Worm (Caenorhabditis elegans) whole organism, L3 larva: ENCODE measurements around the gene ZC204.13.

ENCODE experiments used
- R02D3.7 ChIP-seq: fragments of 150-350 bp; optimal IDR thresholded peaks from 2 replicates; lab custom pipeline; 2014; ENCODE audit warnings: missing biosample characterization, missing genetic modification characterization
- aly-2 ChIP-seq: fragments of 150-350 bp; optimal IDR thresholded peaks from 2 replicates; lab custom pipeline; 2014; ENCODE audit warnings: missing biosample characterization, missing genetic modification characterization
- ama-1 ChIP-seq: fragments of 150-350 bp; optimal IDR thresholded peaks from 2 replicates; lab custom pipeline; 2018
- ceh-16 ChIP-seq: sonication (generic microtip); optimal IDR thresholded peaks from 2 replicates; lab custom pipeline; 2017; ENCODE audit warnings: missing biosample characterization, missing genetic modification characterization
- ceh-28 ChIP-seq: fragments of 150-350 bp; optimal IDR thresholded peaks from 2 replicates; lab custom pipeline; 2014; ENCODE audit warnings: missing biosample characterization, missing genetic modification reagents, missing genetic modification characterization
- ceh-82 ChIP-seq: fragments of 150-350 bp; optimal IDR thresholded peaks from 2 replicates; lab custom pipeline; 2014; ENCODE audit warnings: missing biosample characterization, missing genetic modification characterization
- ceh-9 ChIP-seq: sonication (generic microtip); optimal IDR thresholded peaks from 2 replicates; lab custom pipeline; 2018; ENCODE audit warnings: missing biosample characterization, missing genetic modification characterization
- daf-12 ChIP-seq: fragments of 150-350 bp; optimal IDR thresholded peaks from 2 replicates; lab custom pipeline; 2014; ENCODE audit warnings: missing biosample characterization, missing genetic modification reagents, missing genetic modification characterization
- egl-27 ChIP-seq: sonication (generic microtip); optimal IDR thresholded peaks from 4 replicates; lab custom pipeline; 2017; ENCODE audit warnings: missing biosample characterization, missing genetic modification reagents, missing genetic modification characterization
- egl-5 ChIP-seq: fragments of 150-350 bp; optimal IDR thresholded peaks from 2 replicates; lab custom pipeline; 2017; ENCODE audit warnings: missing biosample characterization, missing genetic modification reagents, missing genetic modification characterization, inconsistent platforms
- elt-1 ChIP-seq: fragments of 150-350 bp; optimal IDR thresholded peaks from 2 replicates; lab custom pipeline; 2014; ENCODE audit warnings: missing biosample characterization, missing genetic modification characterization
- elt-2 ChIP-seq: sonication (generic microtip); optimal IDR thresholded peaks from 2 replicates; lab custom pipeline; 2016; ENCODE audit warnings: missing genetic modification reagents, mild to moderate bottlenecking, missing genetic modification characterization, missing compliant biosample characterization
- elt-3 ChIP-seq, 3 experiments: fragments of 150-350 bp in 1 of 3; sonication (generic microtip) in 2 of 3; optimal IDR thresholded peaks; 2 replicates in 2 of 3; 4 replicates in 1 of 3; lab custom pipeline; 2014 to 2017; ENCODE audit warnings: missing biosample characterization in 3 of 3, missing genetic modification characterization in 3 of 3
- fkh-10 ChIP-seq: sonication (generic microtip); optimal IDR thresholded peaks from 2 replicates; lab custom pipeline; 2017; ENCODE audit warnings: missing biosample characterization, missing genetic modification reagents, missing genetic modification characterization
- fkh-2 ChIP-seq: fragments of 150-350 bp; optimal IDR thresholded peaks from 2 replicates; lab custom pipeline; 2014; ENCODE audit warnings: missing biosample characterization, missing genetic modification reagents, missing genetic modification characterization
- fos-1 ChIP-seq: fragments of 150-350 bp; optimal IDR thresholded peaks from 2 replicates; lab custom pipeline; 2014; ENCODE audit warnings: missing biosample characterization, missing genetic modification characterization
- hmg-11 ChIP-seq: sonication (generic microtip); optimal IDR thresholded peaks from 2 replicates; lab custom pipeline; 2016; ENCODE audit warnings: missing genetic modification characterization, missing compliant biosample characterization
- jun-1 ChIP-seq: fragments of 150-350 bp; optimal IDR thresholded peaks from 2 replicates; lab custom pipeline; 2014; ENCODE audit warnings: missing biosample characterization, missing genetic modification reagents, missing genetic modification characterization
- lin-15B ChIP-seq: fragments of 150-350 bp; optimal IDR thresholded peaks from 2 replicates; lab custom pipeline; 2014; ENCODE audit warnings: missing biosample characterization, missing genetic modification characterization
- lsy-12 ChIP-seq: sonication (generic microtip); optimal IDR thresholded peaks from 2 replicates; lab custom pipeline; 2016; ENCODE audit warnings: mild to moderate bottlenecking, missing genetic modification characterization, missing compliant biosample characterization
- mdl-1 ChIP-seq: fragments of 150-350 bp; optimal IDR thresholded peaks from 2 replicates; lab custom pipeline; 2014; ENCODE audit warnings: missing biosample characterization, missing genetic modification characterization
- nhr-11 ChIP-seq: fragments of 150-350 bp; optimal IDR thresholded peaks from 2 replicates; lab custom pipeline; 2014; ENCODE audit warnings: missing biosample characterization, missing genetic modification characterization
- nhr-12 ChIP-seq: fragments of 150-350 bp; optimal IDR thresholded peaks from 2 replicates; lab custom pipeline; 2014; ENCODE audit warnings: missing biosample characterization, missing genetic modification characterization
- nhr-23 ChIP-seq: fragments of 150-350 bp; optimal IDR thresholded peaks from 2 replicates; lab custom pipeline; 2014; ENCODE audit warnings: missing biosample characterization, missing genetic modification reagents, missing genetic modification characterization
- nhr-25 ChIP-seq: sonication (generic microtip); optimal IDR thresholded peaks from 2 replicates; lab custom pipeline; 2017; ENCODE audit warnings: missing biosample characterization, missing genetic modification characterization
- nhr-28 ChIP-seq: fragments of 150-350 bp; optimal IDR thresholded peaks from 2 replicates; lab custom pipeline; 2014; ENCODE audit warnings: missing biosample characterization, missing genetic modification characterization
- nhr-43 ChIP-seq: sonication (generic microtip); optimal IDR thresholded peaks from 2 replicates; lab custom pipeline; 2016; ENCODE audit warnings: mild to moderate bottlenecking, missing genetic modification characterization, missing compliant biosample characterization; ENCODE audit not compliant: poor library complexity, severe bottlenecking
- nhr-76 ChIP-seq: fragments of 150-350 bp; sonication (generic microtip); optimal IDR thresholded peaks from 5 replicates; lab custom pipeline; 2014; ENCODE audit warnings: missing biosample characterization, missing genetic modification characterization
- pha-4 ChIP-seq: fragments of 150-350 bp; optimal IDR thresholded peaks from 2 replicates; lab custom pipeline; 2014; ENCODE audit warnings: missing biosample characterization, missing genetic modification reagents, missing genetic modification characterization
- sea-2 ChIP-seq: fragments of 150-350 bp; sonication (generic microtip); optimal IDR thresholded peaks from 4 replicates; lab custom pipeline; 2014; ENCODE audit warnings: missing biosample characterization, missing genetic modification reagents, missing genetic modification characterization
- skn-1 ChIP-seq: fragments of 150-350 bp; optimal IDR thresholded peaks from 2 replicates; lab custom pipeline; 2014; ENCODE audit warnings: missing biosample characterization, missing genetic modification characterization
- snpc-4 ChIP-seq: fragments of 150-350 bp; optimal IDR thresholded peaks from 2 replicates; lab custom pipeline; 2014; ENCODE audit warnings: missing biosample characterization, missing genetic modification characterization
- tbx-2 ChIP-seq: sonication (generic microtip); optimal IDR thresholded peaks from 2 replicates; lab custom pipeline; 2016; ENCODE audit warnings: mild to moderate bottlenecking, missing genetic modification characterization, missing compliant biosample characterization
- unc-39 ChIP-seq: sonication (generic microtip); optimal IDR thresholded peaks from 4 replicates; lab custom pipeline; 2017; ENCODE audit warnings: missing biosample characterization, missing genetic modification characterization
- unc-62 ChIP-seq: fragments of 150-350 bp; sonication (generic microtip); optimal IDR thresholded peaks from 4 replicates; lab custom pipeline; 2014; ENCODE audit warnings: missing biosample characterization, missing genetic modification reagents, missing genetic modification characterization
- ztf-11 ChIP-seq: fragments of 150-350 bp; optimal IDR thresholded peaks from 2 replicates; lab custom pipeline; 2014; ENCODE audit warnings: missing biosample characterization, missing genetic modification characterization
- ztf-4 ChIP-seq: fragments of 150-350 bp; optimal IDR thresholded peaks from 2 replicates; lab custom pipeline; 2014; ENCODE audit warnings: missing biosample characterization, missing genetic modification characterization

The ZC204.13 gene

ce11 chrII:1683742-1684141 is 23.0 kb upstream of the ZC204.13 start, which contains the start of gene fbxb-25:
Gene fbxb-25, plus strand, starts transcription at chrII:1684042.
- TF ChIP-seq nhr-76 (tag; lab: Kevin White, UChicago) (no peak), nhr-43 (tag; lab: Kevin White, UChicago) (no peak), skn-1 (no peak), nhr-28 (tag; lab: Kevin White, UChicago) (no peak), elt-1 (tag; lab: Kevin White, UChicago) (no peak), ceh-82 (no peak), sea-2 (no peak), elt-3 (tag; optimal IDR thresholded peaks at IDR 0.05; lab: Kevin White, UChicago) (no peak), egl-27 (tag; lab: Kevin White, UChicago) (no peak), nhr-12 (tag; lab: Kevin White, UChicago) (no peak), daf-12 (tag; lab: Kevin White, UChicago) (no peak), ztf-11 (tag; lab: Kevin White, UChicago) (no peak), ceh-9 (tag; lab: Kevin White, UChicago) (no peak), unc-62 (GFP tag; lab: Kevin White, UChicago) (no peak), ztf-4 (tag; lab: Kevin White, UChicago) (no peak), snpc-4 (tag; lab: Kevin White, UChicago) (no peak), tbx-2 (no peak), ama-1 (lab: Kevin White, UChicago) (no peak)

ce11 chrII:1682218-1682617 is 21.4 kb upstream of the ZC204.13 start, which contains the start of gene fbxb-26:
Gene fbxb-26, plus strand, starts transcription at chrII:1682518.
- TF ChIP-seq ceh-16 (tag; lab: Kevin White, UChicago) (no peak), skn-1 (no peak), ceh-28 (tag; lab: Kevin White, UChicago) (no peak), nhr-11 (tag; lab: Kevin White, UChicago) (no peak), fkh-2 (tag; lab: Kevin White, UChicago) (no peak), R02D3.7 (tag; lab: Kevin White, UChicago) (no peak), ztf-11 (tag; lab: Kevin White, UChicago) (no peak), nhr-23 (tag; lab: Kevin White, UChicago) (no peak), mdl-1 (no peak), tbx-2 (no peak), lin-15B (tag; lab: Kevin White, UChicago) (no peak), hmg-11 (tag; lab: Kevin White, UChicago) (no peak), jun-1 (no peak), pha-4 (tag; lab: Kevin White, UChicago) (no peak), daf-12 (tag; lab: Kevin White, UChicago) (no peak), sea-2 (no peak), lsy-12 (tag; lab: Kevin White, UChicago) (no peak), nhr-43 (tag; lab: Kevin White, UChicago) (no peak)

- TF ChIP-seq fos-1 (no peak), egl-27 (tag; lab: Kevin White, UChicago) (no peak), ztf-4 (tag; lab: Kevin White, UChicago) (no peak), ceh-9 (tag; lab: Kevin White, UChicago) (no peak), unc-39 (tag; lab: Kevin White, UChicago) (no peak), ztf-11 (tag; lab: Kevin White, UChicago) (no peak), nhr-12 (tag; lab: Kevin White, UChicago) (no peak), tbx-2 (no peak), aly-2 (tag; lab: Kevin White, UChicago) (no peak), R02D3.7 (tag; lab: Kevin White, UChicago) (no peak), nhr-25 (no peak), nhr-11 (tag; lab: Kevin White, UChicago) (no peak)
Measured at ce11 chrII:1679081-1679480, 18.3 kb upstream of the ZC204.13 start, which contains the start of gene irld-36. Gene irld-36, plus strand, starts transcription at chrII:1679381.

- TF ChIP-seq egl-5 (no peak), snpc-4 (tag; lab: Kevin White, UChicago) (no peak), R02D3.7 (tag; lab: Kevin White, UChicago) (no peak), nhr-23 (tag; lab: Kevin White, UChicago) (no peak), nhr-25 (no peak), elt-2 (no peak), lin-15B (tag; lab: Kevin White, UChicago) (no peak), nhr-12 (tag; lab: Kevin White, UChicago) (no peak), elt-3 (tag; optimal IDR thresholded peaks at IDR 0.05; lab: Kevin White, UChicago) (no peak), skn-1 (no peak), mdl-1 (no peak), daf-12 (tag; lab: Kevin White, UChicago) (no peak), ama-1 (lab: Kevin White, UChicago) (no peak), aly-2 (tag; lab: Kevin White, UChicago) (no peak), fkh-10 (no peak)
Measured at ce11 chrII:1676088-1676487, 15.3 kb upstream of the ZC204.13 start, which contains the start of gene fbxb-17. Gene fbxb-17, plus strand, starts transcription at chrII:1676388.
